Worm (Caenorhabditis elegans) whole organism, dauer: ENCODE data around the gene fbxb-107.

Experiments
- unc-62 ChIP-seq: sonication (generic microtip); optimal IDR thresholded peaks from 2 replicates; lab custom pipeline; 2017; ENCODE audit warnings: missing biosample characterization, missing genetic modification reagents, missing genetic modification characterization

Gene fbxb-107

ce11 chrII:2774904-2775303 lies 16.3 kb downstream of the fbxb-107 start, which contains the start of gene fbxb-111:
Gene fbxb-111, minus strand, starts transcription at chrII:2775004.
- TF ChIP-seq unc-62 (GFP tag; lab: Kevin White, UChicago): no peak

- TF ChIP-seq unc-62 (GFP tag; lab: Kevin White, UChicago): no peak
Observed at ce11 chrII:2777846-2778245, 19.3 kb downstream of the fbxb-107 start, which contains the start of gene F08D12.4. Gene F08D12.4, plus strand, starts transcription at chrII:2778146.

DNA sequence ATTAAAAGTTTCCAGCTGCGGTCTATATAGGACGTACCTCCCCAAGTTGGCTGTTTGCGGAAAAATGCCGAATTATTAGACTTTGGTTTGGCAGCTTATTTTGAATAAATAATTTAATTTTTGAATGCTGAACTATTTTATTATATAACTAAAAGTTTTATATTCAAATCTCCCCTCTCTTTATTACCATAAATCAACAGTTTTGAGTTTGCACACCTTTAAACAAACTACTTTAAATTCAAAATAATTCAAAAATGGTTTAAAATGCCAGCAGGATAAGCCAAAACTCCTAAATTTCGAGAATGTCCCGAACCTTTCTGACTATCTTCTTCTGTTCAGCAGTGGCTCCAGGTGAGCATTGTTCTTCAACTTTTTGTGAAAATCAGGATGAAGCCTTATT lies 20.7 kb downstream of the fbxb-107 start, which contains the start of gene F08D12.3:
F08D12.3 (plus strand) TSS at position 301 of the 400 bp plus-strand sequence.
- no peak for TF ChIP-seq unc-62 (GFP tag; lab: Kevin White, UChicago)

DNA sequence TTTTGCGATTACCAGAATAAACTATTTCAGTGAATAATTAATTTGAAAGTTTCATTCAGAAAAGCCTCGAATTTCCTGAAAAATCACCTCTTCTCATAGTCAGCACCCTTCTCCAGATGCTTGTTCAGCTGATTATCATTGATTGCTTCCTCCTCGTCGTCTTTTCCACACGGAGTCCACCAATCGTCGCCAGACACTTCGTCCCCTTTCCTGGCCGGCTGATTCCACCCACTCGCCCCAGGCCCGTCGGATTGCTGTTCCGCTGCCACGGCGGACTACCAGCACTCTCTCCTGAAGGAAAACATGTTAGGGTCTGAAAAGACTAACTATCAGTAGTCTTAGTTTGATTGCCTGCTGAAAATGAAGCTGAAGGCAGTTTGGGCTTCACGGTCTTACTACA lies 22.2 kb downstream of the fbxb-107 start:
- no peak for TF ChIP-seq unc-62 (GFP tag; lab: Kevin White, UChicago)

- TF ChIP-seq unc-62 (GFP tag; lab: Kevin White, UChicago): no peak
Observed at ce11 chrII:2781355-2781754, 22.8 kb downstream of the fbxb-107 start, which contains the start of gene F08D12.2. Gene F08D12.2, plus strand, starts transcription at chrII:2781655.

DNA sequence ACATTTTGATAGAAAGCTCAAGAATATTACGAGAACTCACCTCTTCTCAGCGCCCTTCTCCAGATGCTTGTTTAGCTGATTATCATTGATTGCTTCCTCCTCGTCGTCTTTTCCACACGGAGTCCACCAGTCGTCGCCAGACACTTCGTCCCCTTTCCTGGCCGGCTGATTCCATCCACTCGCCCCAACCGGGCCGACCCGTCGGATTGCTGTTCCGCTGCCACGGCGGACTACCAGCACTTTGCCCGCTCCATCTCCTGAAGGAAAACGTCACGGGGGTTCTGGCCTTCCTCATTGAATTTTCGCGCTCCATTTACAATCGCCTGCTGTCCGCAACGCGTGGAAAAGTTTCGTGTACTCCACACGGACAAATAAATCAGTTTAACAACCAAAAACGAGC lies 24.8 kb downstream of the fbxb-107 start:
- TF ChIP-seq unc-62 (GFP tag; lab: Kevin White, UChicago): no peak

DNA sequence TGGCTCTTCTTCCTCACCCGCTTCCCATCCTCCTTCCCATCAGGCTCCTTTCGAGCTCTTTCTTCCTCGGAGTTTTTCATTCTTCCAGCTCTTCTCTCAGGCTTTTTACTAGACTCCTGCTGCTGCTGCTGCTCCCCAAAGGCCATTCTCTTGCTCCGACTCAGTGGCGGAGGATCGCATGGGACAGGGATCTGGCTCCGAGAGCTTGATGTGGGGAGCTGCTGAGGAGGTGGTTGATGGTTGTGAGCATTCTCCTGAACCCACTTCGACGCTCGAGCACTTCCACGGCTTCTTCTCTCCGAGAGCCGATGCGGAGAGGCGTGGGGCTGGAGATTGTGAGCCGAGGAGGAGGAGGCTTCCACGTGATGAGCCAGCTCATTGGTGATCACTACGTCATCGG lies 27.2 kb downstream of the fbxb-107 start:
- TF ChIP-seq unc-62 (GFP tag; lab: Kevin White, UChicago): no peak

ce11 chrII:2787031-2787512 lies 28.5 kb downstream of the fbxb-107 start, which contains the start of the genes F08D12.12 and srpa-72:
Gene F08D12.12, minus strand, starts transcription at chrII:2787081.
Gene srpa-72, plus strand, starts transcription at chrII:2787481.
- TF ChIP-seq unc-62 (GFP tag; lab: Kevin White, UChicago): no peak

DNA sequence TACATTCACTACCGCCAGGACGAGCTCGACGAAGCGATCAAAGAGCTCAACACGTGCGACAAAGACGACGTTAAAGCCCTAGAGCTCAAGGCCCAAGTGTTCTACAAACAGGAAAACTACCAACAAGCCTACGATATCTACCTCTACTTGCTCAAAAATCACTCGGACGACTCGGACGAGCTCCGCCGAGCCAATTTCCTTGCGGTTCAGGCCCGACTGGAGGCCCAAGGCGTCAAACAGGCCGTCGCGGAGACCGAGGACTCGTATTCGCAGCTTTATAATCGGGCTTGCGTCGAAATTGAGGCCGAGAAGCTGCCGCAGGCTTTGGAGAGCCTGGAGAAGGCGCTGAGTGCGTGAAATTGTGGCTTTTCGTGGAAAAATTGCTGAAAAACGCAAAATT lies 29.3 kb downstream of the fbxb-107 start:
- no peak for TF ChIP-seq unc-62 (GFP tag; lab: Kevin White, UChicago)

ce11 chrII:2791693-2792092 lies 33.1 kb downstream of the fbxb-107 start:
- TF ChIP-seq unc-62 (GFP tag; lab: Kevin White, UChicago): no peak

ce11 chrII:2795413-2795812 lies 36.8 kb downstream of the fbxb-107 start:
- TF ChIP-seq unc-62 (GFP tag; lab: Kevin White, UChicago): no peak

ce11 chrII:2796431-2796830 lies 37.9 kb downstream of the fbxb-107 start:
- no peak for TF ChIP-seq unc-62 (GFP tag; lab: Kevin White, UChicago)

- TF ChIP-seq unc-62 (GFP tag; lab: Kevin White, UChicago): no peak
Observed at ce11 chrII:2797951-2798350, 39.4 kb downstream of the fbxb-107 start.

DNA sequence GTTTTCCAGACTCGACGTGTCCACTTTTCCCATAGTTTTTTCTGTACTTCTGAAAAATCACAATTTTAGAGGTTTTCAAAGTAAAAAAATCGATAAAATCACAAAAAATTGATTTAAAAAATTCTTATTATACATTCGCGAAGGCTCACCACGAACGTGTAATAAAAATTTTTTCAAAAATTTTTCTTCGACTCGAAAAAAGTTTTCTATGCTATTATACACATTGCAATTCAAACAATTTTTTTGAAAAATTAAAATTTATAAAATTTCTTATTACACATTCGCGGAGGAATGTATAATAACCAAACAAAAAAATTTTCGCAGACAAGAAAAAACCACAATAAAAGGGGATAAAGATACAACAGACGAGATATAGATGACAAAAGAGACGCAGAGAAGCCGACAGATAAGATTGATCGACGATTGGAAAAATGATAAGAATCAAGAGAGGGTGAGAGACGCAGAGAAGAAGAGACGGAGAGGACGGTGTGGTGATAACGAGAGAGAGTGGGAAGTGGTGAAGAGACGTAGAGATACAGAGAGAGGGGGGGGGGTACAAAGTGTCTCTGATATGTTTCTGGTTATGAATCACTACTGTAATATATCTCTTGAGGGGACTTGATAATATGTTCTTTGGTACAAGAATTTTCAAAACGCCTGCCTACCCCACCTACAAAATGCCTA lies 42.1 kb downstream of the fbxb-107 start, which contains the start of gene nhr-119:
nhr-119 (minus strand) TSS at position 51 of the 684 bp plus-strand sequence.
- no peak for TF ChIP-seq unc-62 (GFP tag; lab: Kevin White, UChicago)

- TF ChIP-seq unc-62 (GFP tag; lab: Kevin White, UChicago): no peak
Observed at ce11 chrII:2801764-2802163, 43.2 kb downstream of the fbxb-107 start.

- no peak for TF ChIP-seq unc-62 (GFP tag; lab: Kevin White, UChicago)
Observed at ce11 chrII:2802804-2803586, 44.4 kb downstream of the fbxb-107 start.
